Worm (Caenorhabditis elegans): Measurements from ENCODE around the gene cpna-5.

ce11 chrII:7763569-7763968 lies 45.2 kb upstream of the cpna-5 start, which contains the start of gene B0228.9:
- TF ChIP-seq flt-1 (GFP tag; IDR thresholded peaks at IDR 0.05) (no peak), pes-1 (GFP tag; IDR thresholded peaks at IDR 0.05) (no peak), F13C5.2 (tag; optimal IDR thresholded peaks at IDR 0.05) (no peak), aly-1 (tag; optimal IDR thresholded peaks at IDR 0.05) (no peak), B0310.2 (tag; optimal IDR thresholded peaks at IDR 0.05) (no peak), sea-1 (GFP tag; conservative IDR thresholded peaks at IDR 0.05) (no peak), ets-7 (tag; optimal IDR thresholded peaks at IDR 0.05) (no peak), ama-1 (optimal IDR thresholded peaks at IDR 0.05) (no peak)
